Worm (Caenorhabditis elegans) whole organism, young adult: ENCODE results near the gene F17C11.4.

Source experiments
- attf-5 ChIP-seq: fragments of 200-800 bp; sonication (Bioruptor generic); optimal IDR thresholded peaks from 2 replicates; lab custom pipeline; 2018; ENCODE audit warnings: mild to moderate bottlenecking, missing genetic modification characterization, missing compliant biosample characterization
- lin-35 ChIP-seq, 3 experiments: fragments of 150-350 bp in 2 of 3; sonication (generic microtip) in 1 of 3; optimal IDR thresholded peaks; 2 replicates each; lab custom pipeline; 2014 to 2018; ENCODE audit warnings: missing biosample characterization in 3 of 3, missing genetic modification characterization in 3 of 3, missing genetic modification reagents in 3 of 3
- lin-54 ChIP-seq: fragments of 200-800 bp; sonication (Bioruptor generic); optimal IDR thresholded peaks from 2 replicates; lab custom pipeline; 2018; ENCODE audit warnings: mild to moderate bottlenecking, missing genetic modification characterization, missing compliant biosample characterization
- madf-3 ChIP-seq: fragments of 200-800 bp; sonication (Bioruptor generic); IDR thresholded peaks from 2 replicates; pipeline ENCODE4 v1.3.6; 2022; ENCODE audit warnings: missing genetic modification reagents, missing genetic modification characterization, missing compliant biosample characterization
- zfh-2 ChIP-seq: fragments of 200-800 bp; sonication (Bioruptor generic); conservative IDR thresholded peaks from 2 replicates; pipeline ENCODE4 v1.3.6; 2022; ENCODE audit warnings: missing genetic modification reagents, missing genetic modification characterization, missing compliant biosample characterization

F17C11.4 gene

DNA sequence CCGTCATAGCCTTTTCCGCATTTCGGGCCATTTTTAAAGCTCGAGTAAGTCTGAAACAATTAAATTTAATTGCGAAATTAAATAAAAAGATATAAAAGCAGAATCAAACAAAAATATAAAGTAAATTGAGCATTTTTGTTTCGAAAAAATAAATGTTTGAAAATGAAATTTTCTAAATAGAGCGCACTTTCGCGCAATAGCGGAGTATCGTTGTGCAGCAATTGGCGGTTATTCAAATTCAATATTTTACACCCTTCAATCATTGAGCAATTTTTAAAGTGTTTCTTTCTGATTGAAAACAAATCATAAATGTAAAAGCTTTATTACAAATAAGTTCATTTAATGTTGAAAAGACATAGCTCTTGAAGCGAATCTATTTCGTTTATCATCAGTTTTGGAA lies 49.0 kb downstream of the F17C11.4 start, which contains the start of gene isy-1 (continued):
- peak; percentile 85 for TF ChIP-seq attf-5 (GFP tag; lab: Kevin White, UChicago)
- peak; percentile 93 for TF ChIP-seq lin-54
- peak in 1 of 3 experiments; percentile 84 for TF ChIP-seq lin-35 (GFP tag; optimal IDR thresholded peaks at IDR 0.05; lab: Kevin White, UChicago)

DNA sequence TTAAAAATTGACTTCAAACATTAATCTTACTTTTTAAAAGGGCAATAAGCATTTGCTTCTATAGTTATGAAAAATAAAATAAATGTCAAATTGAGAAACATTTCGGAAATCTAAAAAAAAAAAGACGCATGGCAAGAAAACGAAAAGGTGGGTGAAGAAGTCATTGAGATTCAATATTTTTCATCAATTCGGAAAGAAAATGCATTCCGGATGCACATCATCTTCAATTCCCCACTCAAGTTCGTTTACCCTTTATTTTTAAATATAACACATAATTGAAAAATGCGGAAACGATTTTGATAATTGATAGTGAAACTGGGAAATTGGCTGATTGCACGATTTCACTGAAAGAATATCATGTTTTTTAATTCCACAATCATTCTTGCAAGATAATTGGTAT lies 50.8 kb downstream of the F17C11.4 start, which contains the start of gene F53B7.4:
TSS of gene F53B7.4 (minus strand) at position 101 of the 400 bp plus-strand sequence.
- TF ChIP-seq madf-3 (GFP tag; lab: Robert Waterston, UW) (no peak), zfh-2 (no peak)
- TF ChIP-seq, all 124 proteins: peak for 0
